Worm (Caenorhabditis elegans): Measurements from ENCODE around the gene comt-4.

DNA sequence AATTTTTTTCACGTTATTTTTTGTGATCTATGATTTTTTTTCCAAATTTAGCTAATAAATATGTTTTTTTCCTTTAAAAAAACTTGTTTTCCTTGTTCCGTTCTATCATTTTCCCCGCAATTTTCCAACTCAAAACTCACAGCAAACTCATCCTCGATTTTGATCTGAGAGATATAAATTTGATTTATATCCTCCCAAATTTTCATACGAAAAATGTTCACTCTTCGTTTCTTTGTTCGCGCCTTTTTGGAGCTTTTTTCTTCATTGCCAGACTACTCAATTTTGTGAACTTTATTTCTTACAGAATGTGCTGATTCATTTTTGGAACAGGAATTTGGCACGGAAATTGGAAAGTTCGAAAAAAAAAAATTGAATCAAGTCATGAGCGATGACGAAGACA lies 31.3 kb downstream of the comt-4 start, which contains the start of gene F59A7.14:
- no peak for TF ChIP-seq rec-8 (tag; optimal IDR thresholded peaks at IDR 0.05)
- TF ChIP-seq lin-40 (tag; optimal IDR thresholded peaks at IDR 0.05) = no peak
- no peak for TF ChIP-seq lag-1 (GFP tag; IDR thresholded peaks at IDR 0.05)
- TF ChIP-seq ztf-25 (GFP tag; IDR thresholded peaks at IDR 0.05) = no peak
- TF ChIP-seq him-1 (tag; optimal IDR thresholded peaks at IDR 0.05) = no peak
- TF ChIP-seq Y56A3A.18 (GFP tag; IDR thresholded peaks at IDR 0.05) = no peak
- TF ChIP-seq nfya-2 (GFP tag; IDR thresholded peaks at IDR 0.05) = no peak
- TF ChIP-seq pha-4 (tag; optimal IDR thresholded peaks at IDR 0.05) = no peak
- TF ChIP-seq F22D6.2 (tag; optimal IDR thresholded peaks at IDR 0.05) = no peak
- no peak for TF ChIP-seq F49E8.2 (tag; optimal IDR thresholded peaks at IDR 0.05; ENCODE audit: insufficient read depth)
- no peak for TF ChIP-seq tlf-1 (GFP tag; optimal IDR thresholded peaks at IDR 0.05)
- TF ChIP-seq dpl-1 (GFP tag; optimal IDR thresholded peaks at IDR 0.05) = no peak
- no peak for TF ChIP-seq F23B12.7 (tag; optimal IDR thresholded peaks at IDR 0.05; ENCODE audit: insufficient read depth)
